Worm (Caenorhabditis elegans) whole organism, young adult: Measurements from ENCODE around the gene ZK822.9.

Experiments
- C06A6.2 ChIP-seq: fragments of 200-800 bp; sonication (Bioruptor generic); conservative IDR thresholded peaks from 2 replicates; pipeline ENCODE4 v1.3.6; 2022; ENCODE audit warnings: missing genetic modification characterization, missing compliant biosample characterization
- F23B12.7 ChIP-seq: sonication (generic microtip); optimal IDR thresholded peaks from 2 replicates; lab custom pipeline; 2017; ENCODE audit warnings: missing genetic modification characterization, mild to moderate bottlenecking, missing compliant biosample characterization, antibody characterized with exemption, moderate library complexity; ENCODE audit not compliant: insufficient read depth
- F37B4.10 ChIP-seq: fragments of 200-800 bp; sonication (Bioruptor generic); IDR thresholded peaks from 2 replicates; pipeline ENCODE4 v1.3.6; 2022; ENCODE audit warnings: missing genetic modification characterization, missing compliant biosample characterization
- F39B2.1 ChIP-seq: fragments of 200-800 bp; sonication (Bioruptor generic); IDR thresholded peaks from 2 replicates; pipeline ENCODE4 v1.3.6; 2022; ENCODE audit warnings: missing genetic modification reagents, missing genetic modification characterization, missing compliant biosample characterization
- F49E8.2 ChIP-seq: sonication (generic microtip); optimal IDR thresholded peaks from 3 replicates; lab custom pipeline; 2017; ENCODE audit warnings: missing genetic modification characterization, mild to moderate bottlenecking, missing compliant biosample characterization, antibody characterized with exemption, moderate library complexity; ENCODE audit not compliant: insufficient read depth
- F52B5.7 ChIP-seq: sonication (generic microtip); optimal IDR thresholded peaks from 2 replicates; lab custom pipeline; 2016; ENCODE audit warnings: mild to moderate bottlenecking, missing genetic modification characterization, missing compliant biosample characterization
- K11D2.4 ChIP-seq: fragments of 200-800 bp; sonication (Bioruptor generic); IDR thresholded peaks from 2 replicates; pipeline ENCODE4 v1.3.6; 2022; ENCODE audit warnings: missing genetic modification reagents, missing genetic modification characterization, missing compliant biosample characterization
- K12H6.12 ChIP-seq: fragments of 200-800 bp; sonication (Bioruptor generic); optimal IDR thresholded peaks from 2 replicates; lab custom pipeline; 2018; ENCODE audit warnings: mild to moderate bottlenecking, missing genetic modification characterization, missing compliant biosample characterization
- Y53F4B.3 ChIP-seq: fragments of 200-800 bp; sonication (Bioruptor generic); IDR thresholded peaks from 2 replicates; pipeline ENCODE4 v1.3.6; 2022; ENCODE audit warnings: missing genetic modification reagents, missing genetic modification characterization, missing compliant biosample characterization
- Y53G8AR.9 ChIP-seq: fragments of 200-800 bp; sonication (Bioruptor generic); conservative IDR thresholded peaks from 2 replicates; pipeline ENCODE4 v1.3.6; 2022; ENCODE audit warnings: missing genetic modification reagents, missing genetic modification characterization, missing compliant biosample characterization
- Y56A3A.18 ChIP-seq: fragments of 200-800 bp; sonication (Bioruptor generic); IDR thresholded peaks from 2 replicates; pipeline ENCODE4 v1.3.6; 2022; ENCODE audit warnings: missing genetic modification reagents, missing genetic modification characterization, missing compliant biosample characterization
- Y79H2A.3 ChIP-seq: fragments of 200-800 bp; sonication (Bioruptor generic); conservative IDR thresholded peaks from 2 replicates; pipeline ENCODE4 v1.3.6; 2022; ENCODE audit warnings: missing genetic modification reagents, missing genetic modification characterization, missing compliant biosample characterization
- ZK185.1 ChIP-seq: sonication (generic microtip); optimal IDR thresholded peaks from 2 replicates; lab custom pipeline; 2016; ENCODE audit warnings: mild to moderate bottlenecking, missing genetic modification characterization, missing compliant biosample characterization; ENCODE audit not compliant: poor library complexity, severe bottlenecking
- akir-1 ChIP-seq: fragments of 200-800 bp; sonication (Bioruptor generic); optimal IDR thresholded peaks from 2 replicates; lab custom pipeline; 2018; ENCODE audit warnings: mild to moderate bottlenecking, missing genetic modification characterization, moderate library complexity, missing compliant biosample characterization
- ama-1 ChIP-seq, 3 experiments: fragments of 150-350 bp in 1 of 3; sonication (generic microtip) in 2 of 3; optimal IDR thresholded peaks; 2 replicates each; lab custom pipeline; 2014 to 2018; ENCODE audit warnings: missing biosample characterization in 2 of 3, missing genetic modification characterization in 2 of 3, missing genetic modification reagents in 2 of 3
- aptf-3 ChIP-seq: fragments of 200-800 bp; sonication (Bioruptor generic); IDR thresholded peaks from 2 replicates; pipeline ENCODE4 v1.3.6; 2022; ENCODE audit warnings: missing genetic modification characterization, missing compliant biosample characterization
- bed-1 ChIP-seq: fragments of 200-800 bp; sonication (Bioruptor generic); IDR thresholded peaks from 2 replicates; pipeline ENCODE4 v1.3.6; 2022; ENCODE audit warnings: missing genetic modification reagents, missing genetic modification characterization, missing compliant biosample characterization
- cebp-2 ChIP-seq: fragments of 200-800 bp; sonication (Bioruptor generic); IDR thresholded peaks from 2 replicates; pipeline ENCODE4 v1.3.6; 2022; ENCODE audit warnings: missing genetic modification characterization, missing compliant biosample characterization
- ceh-100 ChIP-seq: fragments of 200-800 bp; sonication (Bioruptor generic); IDR thresholded peaks from 2 replicates; pipeline ENCODE4 v1.3.6; 2022; ENCODE audit warnings: missing genetic modification reagents, missing genetic modification characterization, missing compliant biosample characterization
- ceh-27 ChIP-seq: fragments of 200-800 bp; sonication (Bioruptor generic); optimal IDR thresholded peaks from 2 replicates; lab custom pipeline; 2018; ENCODE audit warnings: mild to moderate bottlenecking, missing genetic modification characterization, moderate library complexity, missing compliant biosample characterization
- ceh-40 ChIP-seq: fragments of 200-800 bp; sonication (Bioruptor generic); IDR thresholded peaks from 2 replicates; pipeline ENCODE4 v1.3.6; 2022; ENCODE audit warnings: missing genetic modification characterization, missing compliant biosample characterization
- ceh-79 ChIP-seq: sonication (generic microtip); optimal IDR thresholded peaks from 2 replicates; lab custom pipeline; 2017; ENCODE audit warnings: mild to moderate bottlenecking, missing genetic modification characterization, missing compliant biosample characterization
- dpff-1 ChIP-seq: sonication (generic microtip); optimal IDR thresholded peaks from 2 replicates; lab custom pipeline; 2017; ENCODE audit warnings: mild to moderate bottlenecking, missing genetic modification characterization, missing compliant biosample characterization
- egrh-3 ChIP-seq: fragments of 200-800 bp; sonication (Bioruptor generic); IDR thresholded peaks from 2 replicates; pipeline ENCODE4 v1.3.6; 2022; ENCODE audit warnings: missing genetic modification reagents, missing genetic modification characterization, missing compliant biosample characterization
- ets-4 ChIP-seq: fragments of 200-800 bp; sonication (Bioruptor generic); optimal IDR thresholded peaks from 2 replicates; lab custom pipeline; 2018; ENCODE audit warnings: mild to moderate bottlenecking, missing genetic modification characterization, missing compliant biosample characterization
- fkh-3 ChIP-seq: sonication (generic microtip); optimal IDR thresholded peaks from 2 replicates; lab custom pipeline; 2016; ENCODE audit warnings: mild to moderate bottlenecking, missing genetic modification characterization, missing compliant biosample characterization
- hmg-20 ChIP-seq: fragments of 200-800 bp; sonication (Bioruptor generic); IDR thresholded peaks from 2 replicates; pipeline ENCODE4 v1.3.6; 2022; ENCODE audit warnings: missing genetic modification reagents, missing genetic modification characterization, missing compliant biosample characterization
- hrde-1 ChIP-seq: sonication (generic microtip); optimal IDR thresholded peaks from 2 replicates; lab custom pipeline; 2016; ENCODE audit warnings: missing genetic modification characterization, mild to moderate bottlenecking, missing compliant biosample characterization, moderate library complexity, missing genotype, missing genetic modification reagents, borderline replicate concordance
- hsf-1 ChIP-seq: fragments of 200-800 bp; sonication (Bioruptor generic); IDR thresholded peaks from 2 replicates; pipeline ENCODE4 v1.3.6; 2022; ENCODE audit warnings: missing genetic modification reagents, missing genetic modification characterization, missing compliant biosample characterization
- lin-40 ChIP-seq: sonication (generic microtip); optimal IDR thresholded peaks from 2 replicates; lab custom pipeline; 2016; ENCODE audit warnings: missing genetic modification characterization, mild to moderate bottlenecking, missing compliant biosample characterization, missing genotype, missing genetic modification reagents
- lir-1 ChIP-seq: fragments of 200-800 bp; sonication (Bioruptor generic); conservative IDR thresholded peaks from 2 replicates; pipeline ENCODE4 v1.3.6; 2022; ENCODE audit warnings: missing genetic modification reagents, missing genetic modification characterization, missing compliant biosample characterization
- lsy-27 ChIP-seq: sonication (generic microtip); optimal IDR thresholded peaks from 2 replicates; lab custom pipeline; 2017; ENCODE audit warnings: missing genetic modification characterization, mild to moderate bottlenecking, missing compliant biosample characterization, antibody characterized with exemption, missing genotype, borderline replicate concordance; ENCODE audit not compliant: insufficient read depth
- madf-8 ChIP-seq: fragments of 200-800 bp; sonication (Bioruptor generic); conservative IDR thresholded peaks from 2 replicates; pipeline ENCODE4 v1.3.6; 2022; ENCODE audit warnings: missing genetic modification reagents, missing genetic modification characterization, missing compliant biosample characterization
- mcd-1 ChIP-seq: fragments of 200-800 bp; sonication (Bioruptor generic); IDR thresholded peaks from 2 replicates; pipeline ENCODE4 v1.3.6; 2022; ENCODE audit warnings: missing genetic modification reagents, missing genetic modification characterization, missing compliant biosample characterization
- nfya-1 ChIP-seq: sonication (generic microtip); optimal IDR thresholded peaks from 2 replicates; lab custom pipeline; 2017; ENCODE audit warnings: antibody characterized with exemption, missing compliant biosample characterization, missing genetic modification characterization, borderline replicate concordance; ENCODE audit not compliant: insufficient read depth
- nfyb-1 ChIP-seq: fragments of 200-800 bp; sonication (Bioruptor generic); IDR thresholded peaks from 2 replicates; pipeline ENCODE4 v1.3.6; 2022; ENCODE audit warnings: missing genetic modification reagents, missing genetic modification characterization, missing compliant biosample characterization
- nhr-27 ChIP-seq: fragments of 200-800 bp; sonication (Bioruptor generic); optimal IDR thresholded peaks from 2 replicates; lab custom pipeline; 2018; ENCODE audit warnings: mild to moderate bottlenecking, missing genetic modification characterization, moderate library complexity, missing compliant biosample characterization
- rcor-1 ChIP-seq: fragments of 200-800 bp; sonication (Bioruptor generic); IDR thresholded peaks from 2 replicates; pipeline ENCODE4 v1.3.6; 2022; ENCODE audit warnings: missing genetic modification reagents, missing genetic modification characterization, missing compliant biosample characterization
- rpc-1 ChIP-seq, 2 experiments: fragments of 150-350 bp in 1 of 2; sonication (generic microtip) in 1 of 2; optimal IDR thresholded peaks; 2 replicates each; lab custom pipeline; 2014 to 2018; ENCODE audit warnings: missing biosample characterization in 1 of 2, missing genetic modification characterization in 1 of 2, missing genetic modification reagents in 1 of 2, missing genotype in 1 of 2
- sea-2 ChIP-seq: fragments of 200-800 bp; sonication (Bioruptor generic); IDR thresholded peaks from 2 replicates; pipeline ENCODE4 v1.3.6; 2022; ENCODE audit warnings: missing genetic modification characterization, missing compliant biosample characterization
- snpc-1.3 ChIP-seq: sonication (generic microtip); optimal IDR thresholded peaks from 2 replicates; lab custom pipeline; 2017; ENCODE audit warnings: missing genetic modification characterization, mild to moderate bottlenecking, missing compliant biosample characterization, antibody characterized with exemption, moderate library complexity, missing genotype, missing genetic modification reagents; ENCODE audit not compliant: insufficient read depth
- sptf-2 ChIP-seq: fragments of 200-800 bp; sonication (Bioruptor generic); optimal IDR thresholded peaks from 2 replicates; lab custom pipeline; 2018; ENCODE audit warnings: mild to moderate bottlenecking, missing genetic modification characterization, missing compliant biosample characterization
- tbx-9 ChIP-seq: sonication (generic microtip); optimal IDR thresholded peaks from 2 replicates; lab custom pipeline; 2016; ENCODE audit warnings: borderline replicate concordance, missing genetic modification characterization, inconsistent platforms, missing compliant biosample characterization
- unc-130 ChIP-seq: sonication (generic microtip); optimal IDR thresholded peaks from 2 replicates; lab custom pipeline; 2016; ENCODE audit warnings: missing genetic modification reagents, missing genetic modification characterization, missing compliant biosample characterization
- unc-62 ChIP-seq: fragments of 150-350 bp; optimal IDR thresholded peaks from 2 replicates; lab custom pipeline; 2014; ENCODE audit warnings: missing biosample characterization, missing genetic modification reagents, missing genetic modification characterization
- zim-3 ChIP-seq: sonication (generic microtip); optimal IDR thresholded peaks from 2 replicates; lab custom pipeline; 2017; ENCODE audit warnings: mild to moderate bottlenecking, missing genetic modification characterization, moderate library complexity, missing compliant biosample characterization
- ztf-28 ChIP-seq: fragments of 200-800 bp; sonication (Bioruptor generic); IDR thresholded peaks from 2 replicates; pipeline ENCODE4 v1.3.6; 2022; ENCODE audit warnings: missing genetic modification reagents, missing genetic modification characterization, missing compliant biosample characterization

The ZK822.9 gene

DNA sequence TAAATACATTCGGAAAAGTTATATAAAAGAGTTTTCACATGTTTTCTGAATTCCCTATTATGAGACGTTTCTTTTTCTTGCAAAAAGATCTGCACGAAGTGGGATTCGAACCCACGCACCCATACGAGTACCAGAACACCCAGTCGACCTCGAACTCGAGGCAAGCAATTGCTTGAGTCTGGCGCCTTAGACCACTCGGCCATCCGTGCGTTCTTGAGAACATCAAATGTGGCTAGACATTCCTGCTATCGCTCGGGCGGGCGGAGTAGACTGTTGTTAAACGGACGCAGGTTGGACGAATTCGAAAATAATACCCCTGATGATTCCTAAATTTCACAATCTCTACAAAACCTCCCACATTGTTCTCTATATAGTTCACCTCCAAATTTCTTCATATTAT is 12.6 kb downstream of the ZK822.9 start (continued):
- no peak for TF ChIP-seq unc-130 (GFP tag; lab: Kevin White, UChicago)
- TF ChIP-seq rpc-1 (optimal IDR thresholded peaks at IDR 0.05; lab: Kevin White, UChicago): peak; percentile 64
- TF ChIP-seq rpc-1 (tag; optimal IDR thresholded peaks at IDR 0.05; lab: Kevin White, UChicago): peak; percentile 78
- no peak for TF ChIP-seq nhr-27 (tag; lab: Kevin White, UChicago)
- no peak for TF ChIP-seq hmg-20 (GFP tag; lab: Robert Waterston, UW)
- no peak for TF ChIP-seq lir-1 (GFP tag; lab: Robert Waterston, UW)
- TF ChIP-seq F37B4.10: no peak
- TF ChIP-seq madf-8: no peak
- TF ChIP-seq C06A6.2 (GFP tag; lab: Robert Waterston, UW): no peak
- TF ChIP-seq zim-3 (tag; lab: Kevin White, UChicago): peak; percentile 55
- no peak for TF ChIP-seq tbx-9 (tag; lab: Kevin White, UChicago)
- no peak for TF ChIP-seq akir-1 (GFP tag; lab: Kevin White, UChicago)
- no peak for TF ChIP-seq fkh-3 (tag; lab: Kevin White, UChicago)
- peak; percentile 30 for TF ChIP-seq K12H6.12 (tag; lab: Kevin White, UChicago)
- no peak for TF ChIP-seq hsf-1 (GFP tag; lab: Robert Waterston, UW)
- no peak for TF ChIP-seq F52B5.7
- no peak for TF ChIP-seq dpff-1 (tag; lab: Kevin White, UChicago)
- TF ChIP-seq hrde-1 (tag; lab: Kevin White, UChicago): peak; percentile 44
- TF ChIP-seq sptf-2: no peak
- TF ChIP-seq Y79H2A.3 (GFP tag; lab: Robert Waterston, UW): no peak
- no peak for TF ChIP-seq aptf-3
- TF ChIP-seq egrh-3 (GFP tag; lab: Robert Waterston, UW): peak; percentile 21; the same call in 1 of the 2 replicates
- peak; percentile 63 for TF ChIP-seq F23B12.7 (tag; lab: Kevin White, UChicago)
- no peak for TF ChIP-seq ama-1 (optimal IDR thresholded peaks at IDR 0.05; lab: Kevin White, UChicago)
- TF ChIP-seq ama-1 (GFP tag; optimal IDR thresholded peaks at IDR 0.05; lab: Kevin White, UChicago): peak in 1 of 2 experiments; percentile 8
- no peak for TF ChIP-seq ceh-40 (GFP tag; lab: Robert Waterston, UW)
- peak; percentile 59 for TF ChIP-seq ZK185.1 (tag; lab: Kevin White, UChicago)
- TF ChIP-seq lsy-27 (tag; lab: Kevin White, UChicago): no peak
- TF ChIP-seq Y56A3A.18 (GFP tag; lab: Robert Waterston, UW): 0 out of 2 replicates have a peak, but pooled peaks have one; percentile 68
- TF ChIP-seq ceh-27 (GFP tag; lab: Kevin White, UChicago): peak; percentile 58
- TF ChIP-seq nfyb-1 (GFP tag; lab: Robert Waterston, UW): peak; percentile 48; the same call in 1 of the 2 replicates
- TF ChIP-seq Y53F4B.3 (GFP tag; lab: Robert Waterston, UW): no peak
- TF ChIP-seq lin-40: no peak
- peak; percentile 63; the same call in 1 of the 2 replicates for TF ChIP-seq Y53G8AR.9 (GFP tag; lab: Robert Waterston, UW)
- peak; percentile 1 for TF ChIP-seq F49E8.2 (tag; lab: Kevin White, UChicago)
- TF ChIP-seq ceh-79 (tag; lab: Kevin White, UChicago): no peak
- TF ChIP-seq bed-1 (GFP tag; lab: Robert Waterston, UW): no peak
- no peak; the same call in 1 of the 2 replicates for TF ChIP-seq mcd-1 (GFP tag; lab: Robert Waterston, UW)
- TF ChIP-seq snpc-1.3: peak; percentile 28
- TF ChIP-seq K11D2.4: no peak
- no peak for TF ChIP-seq ceh-100 (GFP tag; lab: Robert Waterston, UW)
- TF ChIP-seq cebp-2: no peak
- TF ChIP-seq unc-62 (GFP tag; lab: Kevin White, UChicago): no peak
- no peak for TF ChIP-seq nfya-1 (tag; lab: Kevin White, UChicago)
- TF ChIP-seq rcor-1 (GFP tag; lab: Robert Waterston, UW): 0 out of 2 replicates have a peak, but pooled peaks have one; percentile 44
- no peak for TF ChIP-seq sea-2 (GFP tag; lab: Robert Waterston, UW)
- TF ChIP-seq ets-4: no peak
- no peak for TF ChIP-seq ztf-28
- no peak for TF ChIP-seq F39B2.1
